Fruit fly (Drosophila melanogaster): ENCODE results near the gene Atx-1.

- TF ChIP-seq h (optimal IDR thresholded peaks at IDR 0.05): no peak
- no peak for TF ChIP-seq insv (optimal IDR thresholded peaks at IDR 0.05)
- no peak for TF ChIP-seq Sin3A (optimal IDR thresholded peaks at IDR 0.05)
These were observed 32.1 kb upstream of the Atx-1 start for dm6 chrX:6790944-6791343.
